Worm (Caenorhabditis elegans) whole organism, late embryonic: ENCODE data around the gene Y59C2A.3.
"Not testable (repeated sequence)": the region's sequence is repeated elsewhere in the genome, so short reads cannot be mapped to it uniquely, and the experiment has no call there.

Experiments
- K09A11.1 ChIP-seq: sonication (generic microtip); optimal IDR thresholded peaks from 2 replicates; lab custom pipeline; 2017; ENCODE audit warnings: antibody characterized with exemption, mild to moderate bottlenecking, missing genetic modification characterization, missing compliant biosample characterization; ENCODE audit not compliant: insufficient read depth
- ahr-1 ChIP-seq: sonication (generic microtip); optimal IDR thresholded peaks from 2 replicates; lab custom pipeline; 2016; ENCODE audit warnings: missing genetic modification characterization, missing compliant biosample characterization
- ama-1 ChIP-seq: fragments of 150-350 bp; optimal IDR thresholded peaks from 2 replicates; lab custom pipeline; 2014
- ceh-14 ChIP-seq: sonication (generic microtip); optimal IDR thresholded peaks from 2 replicates; lab custom pipeline; 2016; ENCODE audit warnings: missing genotype, missing genetic modification characterization, missing compliant biosample characterization
- ceh-19 ChIP-seq: fragments of 200-800 bp; sonication (Bioruptor generic); optimal IDR thresholded peaks from 2 replicates; lab custom pipeline; 2018; ENCODE audit warnings: mild to moderate bottlenecking, missing genetic modification characterization, missing compliant biosample characterization
- ceh-2 ChIP-seq: sonication (generic microtip); optimal IDR thresholded peaks from 2 replicates; lab custom pipeline; 2016; ENCODE audit warnings: missing genotype, missing genetic modification characterization, missing compliant biosample characterization
- ceh-22 ChIP-seq: sonication (generic microtip); optimal IDR thresholded peaks from 2 replicates; lab custom pipeline; 2017; ENCODE audit warnings: missing biosample characterization, missing genetic modification characterization
- ceh-24 ChIP-seq: sonication (generic microtip); optimal IDR thresholded peaks from 2 replicates; lab custom pipeline; 2016; ENCODE audit warnings: mild to moderate bottlenecking, missing genetic modification characterization, missing compliant biosample characterization
- ceh-30 ChIP-seq: fragments of 150-350 bp; optimal IDR thresholded peaks from 2 replicates; lab custom pipeline; 2014; ENCODE audit warnings: missing biosample characterization, missing genetic modification characterization
- ceh-45 ChIP-seq: fragments of 200-800 bp; sonication (Bioruptor generic); IDR thresholded peaks from 2 replicates; pipeline ENCODE4 v1.3.6; 2022; ENCODE audit warnings: missing genetic modification reagents, missing genetic modification characterization, missing compliant biosample characterization
- ceh-48 ChIP-seq: sonication (generic microtip); optimal IDR thresholded peaks from 2 replicates; lab custom pipeline; 2016; ENCODE audit warnings: missing genetic modification characterization, inconsistent platforms, missing compliant biosample characterization
- ceh-9 ChIP-seq: sonication (generic microtip); optimal IDR thresholded peaks from 2 replicates; lab custom pipeline; 2016; ENCODE audit warnings: mild to moderate bottlenecking, missing genetic modification characterization, inconsistent platforms, missing compliant biosample characterization
- dmd-4 ChIP-seq: sonication (generic microtip); optimal IDR thresholded peaks from 2 replicates; lab custom pipeline; 2016; ENCODE audit warnings: borderline replicate concordance, missing genetic modification characterization, missing compliant biosample characterization
- dve-1 ChIP-seq: sonication (generic microtip); optimal IDR thresholded peaks from 2 replicates; lab custom pipeline; 2017; ENCODE audit warnings: antibody characterized with exemption, mild to moderate bottlenecking, missing genetic modification characterization, missing compliant biosample characterization
- elt-2 ChIP-seq: sonication (generic microtip); optimal IDR thresholded peaks from 2 replicates; lab custom pipeline; 2016; ENCODE audit warnings: missing genetic modification reagents, missing genetic modification characterization, missing compliant biosample characterization
- fkh-10 ChIP-seq: fragments of 150-350 bp; optimal IDR thresholded peaks from 2 replicates; lab custom pipeline; 2014; ENCODE audit warnings: missing biosample characterization, missing genetic modification reagents, missing genetic modification characterization
- hlh-13 ChIP-seq: fragments of 200-800 bp; sonication (Bioruptor generic); optimal IDR thresholded peaks from 2 replicates; lab custom pipeline; 2018; ENCODE audit warnings: mild to moderate bottlenecking, missing genetic modification characterization, missing compliant biosample characterization
- hlh-8 ChIP-seq: sonication (generic microtip); optimal IDR thresholded peaks from 2 replicates; lab custom pipeline; 2016; ENCODE audit warnings: missing genotype, missing genetic modification characterization, missing compliant biosample characterization
- lin-11 ChIP-seq: fragments of 200-800 bp; sonication (Bioruptor generic); optimal IDR thresholded peaks from 2 replicates; lab custom pipeline; 2018; ENCODE audit warnings: mild to moderate bottlenecking, missing genetic modification characterization, missing compliant biosample characterization
- madf-2 ChIP-seq: sonication (generic microtip); optimal IDR thresholded peaks from 2 replicates; lab custom pipeline; 2017; ENCODE audit warnings: missing genetic modification characterization, missing compliant biosample characterization
- nfya-1 ChIP-seq: sonication (generic microtip); optimal IDR thresholded peaks from 2 replicates; lab custom pipeline; 2017; ENCODE audit warnings: missing genetic modification characterization, mild to moderate bottlenecking, missing compliant biosample characterization, antibody characterized with exemption, moderate library complexity
- nhr-232 ChIP-seq: sonication (generic microtip); optimal IDR thresholded peaks from 2 replicates; lab custom pipeline; 2016; ENCODE audit warnings: missing genetic modification characterization, missing compliant biosample characterization
- pax-1 ChIP-seq: fragments of 150-350 bp; optimal IDR thresholded peaks from 2 replicates; lab custom pipeline; 2014; ENCODE audit warnings: missing biosample characterization, missing genetic modification characterization
- pqm-1 ChIP-seq: sonication (generic microtip); optimal IDR thresholded peaks from 2 replicates; lab custom pipeline; 2016; ENCODE audit warnings: missing genetic modification characterization, missing compliant biosample characterization
- ref-2 ChIP-seq: sonication (generic microtip); optimal IDR thresholded peaks from 2 replicates; lab custom pipeline; 2016; ENCODE audit warnings: missing genetic modification characterization, missing compliant biosample characterization
- rnt-1 ChIP-seq: sonication (generic microtip); optimal IDR thresholded peaks from 2 replicates; lab custom pipeline; 2016; ENCODE audit warnings: missing genetic modification characterization, missing compliant biosample characterization
- sdc-2 ChIP-seq: sonication (generic microtip); optimal IDR thresholded peaks from 2 replicates; lab custom pipeline; 2016; ENCODE audit warnings: missing genotype, missing genetic modification characterization, missing compliant biosample characterization
- sox-2 ChIP-seq: fragments of 200-800 bp; sonication (Bioruptor generic); IDR thresholded peaks from 2 replicates; pipeline ENCODE4 v1.3.6; 2022; ENCODE audit warnings: missing genetic modification reagents, missing genetic modification characterization, missing compliant biosample characterization
- sox-4 ChIP-seq: sonication (generic microtip); optimal IDR thresholded peaks from 2 replicates; lab custom pipeline; 2017; ENCODE audit warnings: mild to moderate bottlenecking, missing genetic modification characterization, inconsistent platforms, missing compliant biosample characterization
- unc-42 ChIP-seq: sonication (generic microtip); optimal IDR thresholded peaks from 2 replicates; lab custom pipeline; 2016; ENCODE audit warnings: missing genotype, missing genetic modification characterization, missing compliant biosample characterization
- unc-86 ChIP-seq: sonication (generic microtip); optimal IDR thresholded peaks from 2 replicates; lab custom pipeline; 2016; ENCODE audit warnings: missing genetic modification characterization, missing compliant biosample characterization
- zip-5 ChIP-seq: sonication (generic microtip); optimal IDR thresholded peaks from 2 replicates; lab custom pipeline; 2016; ENCODE audit warnings: missing genetic modification characterization, missing compliant biosample characterization

Gene Y59C2A.3

ce11 chrII:2254861-2255260, 35.1 kb upstream of the Y59C2A.3 start, which contains the start of gene K09F6.3:
TSS of gene K09F6.3 (plus strand) at chrII:2255161.
- TF ChIP-seq elt-2 (tag; lab: Kevin White, UChicago); dmd-4; ceh-9 (tag; lab: Kevin White, UChicago): not testable (repeated sequence)
- TF ChIP-seq, all 69 proteins: peak for 0; not testable (repeated sequence) for 69

DNA sequence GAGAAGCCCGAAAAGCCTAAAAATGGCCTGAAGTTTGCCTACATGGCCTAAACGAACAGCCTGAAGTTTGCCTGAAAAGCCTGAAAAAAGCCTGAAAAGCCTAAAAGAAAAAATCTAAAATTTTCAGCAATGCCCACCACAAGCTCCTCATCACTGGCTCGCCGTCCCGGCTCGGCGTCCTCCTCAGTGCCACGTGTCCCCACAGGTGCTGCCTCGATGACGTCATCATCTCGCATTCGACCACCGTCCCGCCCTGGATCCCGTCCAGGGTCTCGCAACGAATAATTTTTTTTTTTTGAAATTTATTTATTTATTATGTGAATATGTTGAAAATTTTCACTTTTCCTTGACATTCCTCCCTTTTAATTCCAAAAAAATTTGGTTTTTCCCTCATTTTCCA, 34.0 kb upstream of the Y59C2A.3 start:
- TF ChIP-seq sox-4 (tag; lab: Kevin White, UChicago): no peak
- TF ChIP-seq dve-1 (tag; lab: Kevin White, UChicago): no peak
- TF ChIP-seq, all 69 proteins: peak for 0

DNA sequence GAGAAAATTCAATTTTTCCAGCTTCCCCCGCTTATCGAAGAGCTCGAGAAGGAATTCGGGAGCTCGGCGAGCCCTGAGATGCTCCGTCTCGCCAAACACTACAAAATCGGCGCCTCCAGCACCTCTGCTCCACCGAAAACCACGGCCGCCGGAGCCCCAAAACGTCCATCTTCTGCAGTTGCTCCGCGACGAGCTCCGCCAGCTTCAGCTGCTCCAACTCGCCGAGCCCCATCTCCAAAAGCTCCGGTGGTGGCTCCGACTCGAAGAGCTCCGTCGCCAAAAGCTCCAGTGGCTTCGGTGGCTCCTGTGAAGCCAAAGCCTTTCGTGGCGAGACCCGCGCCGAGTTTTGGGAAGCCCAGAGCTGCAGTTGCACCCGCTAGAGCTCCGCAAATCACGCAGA, 31.9 kb upstream of the Y59C2A.3 start:
- no peak for TF ChIP-seq elt-2 (tag; lab: Kevin White, UChicago)
- TF ChIP-seq zip-5: no peak
- TF ChIP-seq nhr-232 (tag; lab: Kevin White, UChicago): no peak
- no peak for TF ChIP-seq ceh-22 (tag; lab: Kevin White, UChicago)
- no peak for TF ChIP-seq ama-1 (lab: Kevin White, UChicago)
- no peak for TF ChIP-seq ref-2 (tag; lab: Kevin White, UChicago)
- TF ChIP-seq K09A11.1 (tag; lab: Kevin White, UChicago): no peak
- TF ChIP-seq ceh-45 (GFP tag; lab: Robert Waterston, UW): no peak
- no peak for TF ChIP-seq rnt-1 (tag; lab: Kevin White, UChicago)
- TF ChIP-seq ceh-14 (tag; lab: Kevin White, UChicago): no peak
- no peak for TF ChIP-seq ceh-2 (tag; lab: Kevin White, UChicago)
- TF ChIP-seq fkh-10 (GFP tag; lab: Kevin White, UChicago): no peak
- no peak for TF ChIP-seq ceh-24 (tag; lab: Kevin White, UChicago)
- no peak for TF ChIP-seq madf-2 (tag; lab: Kevin White, UChicago)
- TF ChIP-seq ceh-30: no peak
- TF ChIP-seq unc-86 (tag; lab: Kevin White, UChicago): no peak
- no peak for TF ChIP-seq sdc-2 (tag; lab: Kevin White, UChicago)
- no peak for TF ChIP-seq lin-11 (tag; lab: Kevin White, UChicago)
- TF ChIP-seq sox-2 (GFP tag; lab: Robert Waterston, UW): no peak
- TF ChIP-seq hlh-13: no peak

DNA sequence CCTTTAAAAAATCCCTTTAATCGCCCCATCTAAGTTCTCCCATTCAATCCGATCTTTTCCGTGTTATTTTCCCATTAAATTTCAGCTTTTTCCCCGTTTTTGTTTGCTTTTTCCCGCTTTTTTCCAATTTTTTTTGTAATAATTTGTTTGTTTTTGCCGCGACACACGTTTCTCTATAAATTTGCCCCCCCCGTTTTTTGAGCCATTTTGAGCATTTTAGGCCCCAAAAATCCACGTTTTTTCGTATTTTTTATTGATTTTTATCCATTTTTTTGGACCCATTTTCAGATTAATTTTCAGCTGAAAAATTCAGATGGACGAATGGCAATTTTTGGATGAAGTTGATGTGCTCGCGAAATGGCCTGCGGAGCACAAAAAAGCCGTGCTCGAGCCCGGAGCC, 23.6 kb upstream of the Y59C2A.3 start, which contains the start of gene F54A3.2:
Gene F54A3.2, plus strand, starts transcription at position 301 of the 400 bp plus-strand sequence.
- no peak for TF ChIP-seq hlh-13
- no peak for TF ChIP-seq nhr-232 (tag; lab: Kevin White, UChicago)
- no peak for TF ChIP-seq ceh-19 (GFP tag; lab: Kevin White, UChicago)
- no peak for TF ChIP-seq sdc-2 (tag; lab: Kevin White, UChicago)
- TF ChIP-seq madf-2 (tag; lab: Kevin White, UChicago): no peak
- no peak for TF ChIP-seq nfya-1
- no peak for TF ChIP-seq ahr-1 (tag; lab: Kevin White, UChicago)
- TF ChIP-seq sox-2 (GFP tag; lab: Robert Waterston, UW): no peak
- TF ChIP-seq hlh-8 (tag; lab: Kevin White, UChicago): no peak
- no peak for TF ChIP-seq pax-1 (tag; lab: Kevin White, UChicago)
- TF ChIP-seq pqm-1 (tag; lab: Kevin White, UChicago): no peak

DNA sequence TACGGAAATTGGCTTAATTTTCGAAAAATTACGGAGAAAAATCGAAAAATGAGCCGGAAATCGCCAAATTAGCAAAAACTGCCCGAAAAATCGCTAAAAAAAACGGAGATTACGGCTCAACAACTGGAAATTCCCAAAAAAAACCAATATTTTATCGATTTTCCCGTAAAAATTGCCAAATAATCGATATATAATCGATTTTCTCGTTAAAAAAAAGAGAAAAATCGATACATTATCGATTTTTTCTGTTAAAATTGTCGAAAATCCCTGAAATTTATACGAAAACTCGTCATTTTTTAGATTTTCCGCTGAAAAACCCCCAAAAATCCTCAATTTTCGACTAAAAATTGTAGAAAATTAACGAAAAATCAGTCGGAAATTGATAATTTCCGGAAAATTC, 16.6 kb upstream of the Y59C2A.3 start:
- TF ChIP-seq ceh-48 (tag; lab: Kevin White, UChicago): peak; percentile 1
- no peak for TF ChIP-seq sdc-2 (tag; lab: Kevin White, UChicago)
- no peak for TF ChIP-seq unc-42 (tag; lab: Kevin White, UChicago)

- no peak for TF ChIP-seq fkh-10 (GFP tag; lab: Kevin White, UChicago)
- TF ChIP-seq, all 69 proteins: peak for 0
Observed at ce11 chrII:2233240-2233639, 13.5 kb upstream of the Y59C2A.3 start, which contains the start of gene cct-3. TSS of gene cct-3 (plus strand) at chrII:2233540.
